Fruit fly (Drosophila melanogaster): ENCODE measurements around the gene CG3226.

CG3226 gene

dm6 chrX:6677826-6678489 is 23.9 kb upstream of the CG3226 start, which contains the start of gene Fum1 (continued):
- TF ChIP-seq sqz (GFP tag; optimal IDR thresholded peaks at IDR 0.05) (no peak), sim (GFP tag; IDR thresholded peaks at IDR 0.05) (no peak), CG16813 (GFP tag; IDR thresholded peaks at IDR 0.05; ENCODE audit: partially characterized antibody) (peak; percentile 94), Doc3 (GFP tag; IDR thresholded peaks at IDR 0.05; ENCODE audit: partially characterized antibody) (peak; percentile 93), D19A (tag; optimal IDR thresholded peaks at IDR 0.05) (no peak), pfk (GFP tag; optimal IDR thresholded peaks at IDR 0.05) (no peak), E2f2 (GFP tag; IDR thresholded peaks at IDR 0.05) (peak; percentile 67), Fer1 (GFP tag; optimal IDR thresholded peaks at IDR 0.05) (peak; percentile 16), CG8290 (GFP tag; optimal IDR thresholded peaks at IDR 0.05) (peak; percentile 36), CG8290 (tag; optimal IDR thresholded peaks at IDR 0.05) (no peak), Sin3A (optimal IDR thresholded peaks at IDR 0.05) (peak; percentile 91), MBD-R2 (GFP tag; IDR thresholded peaks at IDR 0.05) (peak; percentile 72), dpn (GFP tag; optimal IDR thresholded peaks at IDR 0.05) (peak in 1 of 2 experiments; percentile 6), Aef1 (GFP tag; IDR thresholded peaks at IDR 0.05) (peak; percentile 24; the same call in 1 of the 3 replicates), bcd (GFP tag; optimal IDR thresholded peaks at IDR 0.05) (no peak), Bgb (GFP tag; IDR thresholded peaks at IDR 0.05; ENCODE audit: partially characterized antibody) (peak; percentile 84), CG2120 (GFP tag; optimal IDR thresholded peaks at IDR 0.05) (peak; percentile 31), Max (GFP tag; optimal IDR thresholded peaks at IDR 0.05) (no peak), CG17802 (tag; optimal IDR thresholded peaks at IDR 0.05) (no peak), CG3995 (GFP tag; optimal IDR thresholded peaks at IDR 0.05) (peak; percentile 36), bbx (GFP tag; IDR thresholded peaks at IDR 0.05; ENCODE audit: partially characterized antibody) (peak; percentile 84), sug (tag; optimal IDR thresholded peaks at IDR 0.05) (peak; percentile 39), CG3065 (GFP tag; optimal IDR thresholded peaks at IDR 0.05) (no peak), CG12299 (tag; optimal IDR thresholded peaks at IDR 0.05) (peak; percentile 25), hkb (optimal IDR thresholded peaks at IDR 0.05) (peak; percentile 69), hkb (GFP tag; IDR thresholded peaks at IDR 0.05) (no peak), zfh2 (GFP tag; optimal IDR thresholded peaks at IDR 0.05) (peak; percentile 45), CG14710 (tag; optimal IDR thresholded peaks at IDR 0.05) (peak; percentile 74), CG15696 (tag; optimal IDR thresholded peaks at IDR 0.05) (no peak), nerfin-2 (GFP tag; IDR thresholded peaks at IDR 0.05; ENCODE audit: partially characterized antibody) (peak; percentile 84), Lhr (GFP tag; optimal IDR thresholded peaks at IDR 0.05) (no peak), CG13894 (tag; optimal IDR thresholded peaks at IDR 0.05) (peak; percentile 40), Stat92E (GFP tag; optimal IDR thresholded peaks at IDR 0.05) (peak in 1 of 3 experiments; percentile 57), Trl (optimal IDR thresholded peaks at IDR 0.05) (no peak), Trl (GFP tag; optimal IDR thresholded peaks at IDR 0.05) (peak; percentile 10), CG12659 (GFP tag; optimal IDR thresholded peaks at IDR 0.05) (peak; percentile 44), CG2116 (GFP tag; optimal IDR thresholded peaks at IDR 0.05) (peak; percentile 97), jumu (GFP tag; optimal IDR thresholded peaks at IDR 0.05) (peak; percentile 10), CG1603 (tag; optimal IDR thresholded peaks at IDR 0.05) (peak; percentile 22), Hand (GFP tag; optimal IDR thresholded peaks at IDR 0.05) (no peak), grau (tag; optimal IDR thresholded peaks at IDR 0.05) (peak; percentile 38), CG7786 (GFP tag; optimal IDR thresholded peaks at IDR 0.05) (peak; percentile 25), CG8924 (tag; optimal IDR thresholded peaks at IDR 0.05) (peak; percentile 34), CG11456 (GFP tag; IDR thresholded peaks at IDR 0.05) (no peak), C15 (GFP tag; IDR thresholded peaks at IDR 0.05) (no peak), Dp (GFP tag; optimal IDR thresholded peaks at IDR 0.05) (peak; percentile 53), CG30020 (tag; optimal IDR thresholded peaks at IDR 0.05) (peak; percentile 18), Ets97D (GFP tag; optimal IDR thresholded peaks at IDR 0.05) (peak; percentile 4), CG10654 (GFP tag; optimal IDR thresholded peaks at IDR 0.05) (no peak), nom (GFP tag; optimal IDR thresholded peaks at IDR 0.05) (no peak)

Data from whole organism, embryonic.